Worm (Caenorhabditis elegans): ENCODE data around the gene F53B3.5.
A peak's percentile ranks its signal among the peaks of the same experiment; 100 is the strongest.
"Not testable (repeated sequence)": the region's sequence is repeated elsewhere in the genome, so short reads cannot be mapped to it uniquely, and the experiment has no call there.

Gene F53B3.5

DNA sequence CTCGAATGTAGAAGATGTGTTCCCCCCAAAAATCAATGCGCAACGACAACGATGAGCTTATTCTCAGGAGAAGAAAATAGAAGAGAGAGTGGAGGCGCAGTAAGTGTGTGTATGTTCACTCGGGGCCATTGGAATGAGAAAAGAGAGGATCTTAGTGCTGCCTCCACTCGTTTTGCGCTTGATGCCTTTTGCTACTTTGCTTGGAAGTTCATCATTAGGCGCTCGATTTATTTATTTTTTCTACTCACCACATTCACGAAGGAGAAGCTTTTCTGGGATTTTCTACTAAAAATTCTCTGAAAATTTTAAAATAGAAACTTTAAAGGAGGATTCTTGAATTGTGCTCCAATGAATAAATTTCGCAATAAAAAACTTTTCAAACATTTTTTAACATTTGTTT is 18.9 kb upstream of the F53B3.5 start, which contains the start of gene F52B10.3:
Gene F52B10.3 (minus strand): TSS at position 101 of the 400 bp plus-strand sequence.
- no peak for TF ChIP-seq mab-5 (tag; optimal IDR thresholded peaks at IDR 0.05)
- no peak for TF ChIP-seq unc-62 (GFP tag; optimal IDR thresholded peaks at IDR 0.05)
- no peak for TF ChIP-seq lsy-2 (tag; optimal IDR thresholded peaks at IDR 0.05)
- TF ChIP-seq elt-1 (tag; optimal IDR thresholded peaks at IDR 0.05; ENCODE audit: borderline replicate concordance, insufficient read depth): no peak
- TF ChIP-seq elt-3 (tag; optimal IDR thresholded peaks at IDR 0.05): no peak
- no peak for TF ChIP-seq hlh-1 (tag; optimal IDR thresholded peaks at IDR 0.05)
- no peak for TF ChIP-seq ceh-43 (GFP tag; optimal IDR thresholded peaks at IDR 0.05)
- TF ChIP-seq ceh-83 (GFP tag; optimal IDR thresholded peaks at IDR 0.05): no peak
- no peak for TF ChIP-seq nhr-76 (tag; optimal IDR thresholded peaks at IDR 0.05)
- no peak for TF ChIP-seq lin-32 (GFP tag; optimal IDR thresholded peaks at IDR 0.05)
- TF ChIP-seq mep-1 (tag; optimal IDR thresholded peaks at IDR 0.05): no peak
- TF ChIP-seq snpc-4 (tag; optimal IDR thresholded peaks at IDR 0.05): no peak
- no peak for TF ChIP-seq pha-4 (tag; optimal IDR thresholded peaks at IDR 0.05)
- no peak for TF ChIP-seq blmp-1 (tag; optimal IDR thresholded peaks at IDR 0.05)
- TF ChIP-seq ceh-39 (tag; optimal IDR thresholded peaks at IDR 0.05): no peak
- TF ChIP-seq cnd-1 (tag; optimal IDR thresholded peaks at IDR 0.05): no peak
- no peak for TF ChIP-seq nhr-237 (tag; optimal IDR thresholded peaks at IDR 0.05)
- no peak for TF ChIP-seq ces-1 (GFP tag; optimal IDR thresholded peaks at IDR 0.05)
- TF ChIP-seq sem-2 (GFP tag; optimal IDR thresholded peaks at IDR 0.05): no peak

DNA sequence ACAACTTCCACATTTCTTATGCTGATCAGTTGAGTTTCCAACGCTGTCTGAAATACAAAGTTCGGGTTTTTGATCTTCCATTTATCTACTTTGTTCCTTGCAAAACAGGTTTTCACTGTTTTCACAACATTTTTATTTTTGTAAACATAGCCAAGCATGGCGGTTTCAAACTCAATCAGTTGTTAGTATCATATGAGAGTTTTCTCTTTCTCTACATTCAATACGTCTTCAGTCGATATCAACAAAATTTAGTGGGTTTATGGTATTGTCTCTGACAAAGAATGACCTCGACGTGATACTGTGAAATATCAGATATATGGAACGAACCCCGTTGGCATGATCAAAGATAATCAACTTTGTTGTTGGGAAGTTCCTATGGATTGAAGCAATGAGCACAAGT is 16.3 kb upstream of the F53B3.5 start:
- TF ChIP-seq cnd-1 (tag; optimal IDR thresholded peaks at IDR 0.05) (no peak), ztf-11 (tag; optimal IDR thresholded peaks at IDR 0.05) (no peak), elt-1 (tag; optimal IDR thresholded peaks at IDR 0.05; ENCODE audit: borderline replicate concordance, insufficient read depth) (no peak), ham-2 (GFP tag; optimal IDR thresholded peaks at IDR 0.05) (no peak), elt-3 (tag; optimal IDR thresholded peaks at IDR 0.05) (no peak), nhr-12 (tag; optimal IDR thresholded peaks at IDR 0.05) (no peak), mep-1 (tag; optimal IDR thresholded peaks at IDR 0.05) (no peak), lin-13 (tag; optimal IDR thresholded peaks at IDR 0.05) (no peak), ceh-43 (GFP tag; optimal IDR thresholded peaks at IDR 0.05) (no peak), nhr-28 (tag; optimal IDR thresholded peaks at IDR 0.05) (no peak), unc-62 (GFP tag; optimal IDR thresholded peaks at IDR 0.05) (no peak), ceh-39 (tag; optimal IDR thresholded peaks at IDR 0.05) (no peak), zip-8 (tag; optimal IDR thresholded peaks at IDR 0.05) (no peak), M03D4.4 (tag; optimal IDR thresholded peaks at IDR 0.05) (no peak)

DNA sequence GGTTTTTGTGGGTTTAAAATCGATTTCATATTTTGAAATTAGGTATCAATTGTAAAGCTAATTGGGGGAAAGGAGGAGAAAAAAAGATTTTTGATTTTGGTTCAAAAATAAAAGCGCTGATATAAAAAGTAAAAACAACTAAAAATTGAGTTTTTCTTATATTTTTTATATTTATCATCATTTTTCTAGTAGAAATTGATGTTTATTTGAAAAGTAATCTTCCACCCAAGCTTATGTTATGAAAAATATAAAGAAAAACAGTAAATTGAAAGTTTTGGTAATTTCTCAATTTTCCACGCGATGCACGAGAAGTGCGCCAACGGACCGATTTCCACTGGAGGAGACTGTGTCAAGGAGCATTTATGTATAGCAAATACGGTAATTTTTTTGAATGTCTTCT is 14.9 kb upstream of the F53B3.5 start, which contains the start of gene B0410.1:
Gene B0410.1 (plus strand): TSS at position 301 of the 400 bp plus-strand sequence.
- not testable (repeated sequence) for TF ChIP-seq ceh-39 (tag; optimal IDR thresholded peaks at IDR 0.05); tbx-8 (GFP tag; optimal IDR thresholded peaks at IDR 0.05); blmp-1 (tag; optimal IDR thresholded peaks at IDR 0.05)

DNA sequence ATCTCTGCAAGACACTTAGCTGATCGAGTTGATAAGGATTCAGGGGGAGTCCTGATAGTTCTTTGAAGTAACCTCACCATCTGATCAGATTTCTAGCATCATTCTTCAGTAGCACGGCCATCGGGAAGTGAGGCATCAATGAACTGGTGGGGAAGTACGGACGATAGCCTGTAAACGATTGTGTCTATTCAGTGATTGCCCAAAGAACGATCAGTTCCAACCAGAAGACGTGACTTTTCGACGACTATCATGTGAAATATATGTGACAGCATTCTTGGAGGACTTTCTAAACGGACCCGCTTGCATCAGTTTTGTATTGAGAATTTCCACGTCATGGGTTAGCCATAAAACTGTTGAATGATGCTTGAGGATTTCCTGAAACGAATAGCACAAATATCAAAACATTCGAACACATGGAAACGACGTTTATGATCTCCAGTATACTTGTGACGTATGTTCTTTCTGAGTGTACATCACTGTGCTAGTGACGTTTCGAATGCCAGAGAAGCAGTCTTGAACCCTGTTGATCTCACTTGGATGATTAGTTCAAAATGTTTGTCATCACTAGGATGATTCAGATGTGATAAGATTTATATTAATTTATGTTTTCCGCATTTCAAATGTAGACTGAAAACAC is 13.8 kb upstream of the F53B3.5 start:
- TF ChIP-seq lsy-2 (tag; optimal IDR thresholded peaks at IDR 0.05) (no peak), ztf-11 (tag; optimal IDR thresholded peaks at IDR 0.05) (no peak), mep-1 (tag; optimal IDR thresholded peaks at IDR 0.05) (no peak), blmp-1 (tag; optimal IDR thresholded peaks at IDR 0.05) (no peak), mab-5 (tag; optimal IDR thresholded peaks at IDR 0.05) (no peak), hlh-1 (tag; optimal IDR thresholded peaks at IDR 0.05) (no peak), sem-2 (GFP tag; optimal IDR thresholded peaks at IDR 0.05) (no peak), ham-2 (GFP tag; optimal IDR thresholded peaks at IDR 0.05) (no peak)

DNA sequence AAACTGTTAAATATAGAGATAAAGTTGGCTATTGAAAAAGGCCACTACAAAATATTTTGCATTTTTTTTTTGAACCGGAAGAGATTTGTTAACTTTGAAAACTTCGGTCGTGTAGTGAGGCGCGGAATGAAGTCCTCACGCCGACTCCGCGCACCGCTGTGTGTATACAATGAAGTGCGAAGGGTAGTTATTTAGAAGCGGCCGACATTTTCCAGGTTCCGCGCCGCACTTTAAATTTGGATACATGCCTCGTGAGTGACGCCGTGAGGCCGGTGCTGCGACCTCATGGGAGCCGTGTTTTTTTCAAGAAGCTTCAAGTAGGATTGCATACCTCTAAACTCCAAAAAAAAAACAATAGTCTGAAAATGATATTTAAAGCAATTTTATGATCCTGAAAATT is 12.5 kb upstream of the F53B3.5 start:
- TF ChIP-seq snpc-4 (tag; optimal IDR thresholded peaks at IDR 0.05) (no peak), lin-32 (GFP tag; optimal IDR thresholded peaks at IDR 0.05) (no peak), ham-2 (GFP tag; optimal IDR thresholded peaks at IDR 0.05) (no peak), mep-1 (tag; optimal IDR thresholded peaks at IDR 0.05) (no peak), drap-1 (GFP tag; optimal IDR thresholded peaks at IDR 0.05) (no peak)

DNA sequence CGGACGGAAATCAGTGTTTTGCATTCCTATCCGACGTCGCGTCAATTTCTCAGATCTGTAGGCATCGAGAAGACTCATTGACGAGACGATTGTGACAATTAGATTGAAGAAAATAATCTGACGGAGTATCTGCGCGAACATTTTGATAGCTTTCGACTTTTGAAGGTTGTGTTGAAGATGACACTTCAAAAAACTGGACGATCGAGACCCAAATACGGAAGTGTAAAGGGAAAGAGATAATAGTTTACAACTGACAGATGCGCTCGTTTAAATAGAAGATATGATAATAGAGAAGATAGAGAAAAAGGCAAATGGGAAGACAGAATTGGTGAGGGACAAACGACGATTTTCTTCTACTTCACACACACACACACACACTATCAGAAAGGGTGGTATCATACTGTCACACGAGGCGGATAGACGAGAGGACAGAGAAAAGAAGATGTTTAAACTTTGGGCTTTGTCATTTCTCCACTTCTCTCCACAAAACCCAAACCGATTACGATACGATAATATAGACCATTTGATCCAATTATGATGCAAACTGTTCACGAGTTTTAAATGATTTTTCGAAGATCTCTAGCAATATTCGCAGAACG is 11.9 kb upstream of the F53B3.5 start, which contains the start of gene B0410.3:
Gene B0410.3 (minus strand): TSS at position 351 of the 599 bp plus-strand sequence.
- TF ChIP-seq elt-3 (tag; optimal IDR thresholded peaks at IDR 0.05) (peak; percentile 65), ceh-39 (tag; optimal IDR thresholded peaks at IDR 0.05) (no peak), bed-3 (GFP tag; optimal IDR thresholded peaks at IDR 0.05) (no peak), ceh-83 (GFP tag; optimal IDR thresholded peaks at IDR 0.05) (no peak), unc-120 (tag; optimal IDR thresholded peaks at IDR 0.05; ENCODE audit: poor library complexity, severe bottlenecking) (no peak), ham-2 (GFP tag; optimal IDR thresholded peaks at IDR 0.05) (peak; percentile 22), unc-62 (GFP tag; optimal IDR thresholded peaks at IDR 0.05) (peak; percentile 68)

All from whole organism, mixed stage, embryonic.